Fruit fly (Drosophila melanogaster): ENCODE data around the gene Ubx.

dm6 chr3R:16650950-16651349 is 83.3 kb downstream of the Ubx start, which contains the start of gene Mettl4:
- TF ChIP-seq Sin3A (optimal IDR thresholded peaks at IDR 0.05) (no peak), ttk (optimal IDR thresholded peaks at IDR 0.05) (no peak)

Data from Kc167 (cell line).